Worm (Caenorhabditis elegans) whole organism, mixed stage, embryonic: ENCODE results near the gene ins-13.

Experiments used
- M03D4.4 ChIP-seq: sonication (generic microtip); optimal IDR thresholded peaks from 2 replicates; lab custom pipeline; 2017; ENCODE audit warnings: mild to moderate bottlenecking, missing genetic modification characterization, missing compliant biosample characterization
- bed-3 ChIP-seq: fragments of 200-800 bp; sonication (Bioruptor generic); optimal IDR thresholded peaks from 3 replicates; lab custom pipeline; 2018; ENCODE audit warnings: mild to moderate bottlenecking, missing genetic modification characterization, moderate library complexity, missing compliant biosample characterization
- blmp-1 ChIP-seq: fragments of 150-350 bp; optimal IDR thresholded peaks from 2 replicates; lab custom pipeline; 2014; ENCODE audit warnings: missing biosample characterization, missing genetic modification characterization
- ceh-39 ChIP-seq: fragments of 150-350 bp; optimal IDR thresholded peaks from 2 replicates; lab custom pipeline; 2014; ENCODE audit warnings: missing biosample characterization, missing genetic modification characterization
- ceh-43 ChIP-seq: fragments of 200-800 bp; sonication (Bioruptor generic); optimal IDR thresholded peaks from 2 replicates; lab custom pipeline; 2018; ENCODE audit warnings: mild to moderate bottlenecking, missing genetic modification characterization, moderate library complexity, missing compliant biosample characterization
- ceh-83 ChIP-seq: fragments of 200-800 bp; sonication (Bioruptor generic); optimal IDR thresholded peaks from 2 replicates; lab custom pipeline; 2018; ENCODE audit warnings: mild to moderate bottlenecking, missing genetic modification characterization, missing compliant biosample characterization
- ces-1 ChIP-seq: fragments of 150-350 bp; optimal IDR thresholded peaks from 2 replicates; lab custom pipeline; 2014; ENCODE audit warnings: missing biosample characterization, missing genetic modification reagents, missing genetic modification characterization
- cnd-1 ChIP-seq: fragments of 200-800 bp; sonication (Bioruptor generic); optimal IDR thresholded peaks from 2 replicates; lab custom pipeline; 2018; ENCODE audit warnings: mild to moderate bottlenecking, missing genetic modification characterization, missing compliant biosample characterization
- drap-1 ChIP-seq: fragments of 200-800 bp; sonication (Bioruptor generic); optimal IDR thresholded peaks from 3 replicates; lab custom pipeline; 2018; ENCODE audit warnings: mild to moderate bottlenecking, missing genetic modification characterization, missing compliant biosample characterization
- elt-1 ChIP-seq: sonication (generic microtip); optimal IDR thresholded peaks from 2 replicates; lab custom pipeline; 2017; ENCODE audit warnings: missing genetic modification characterization, mild to moderate bottlenecking, missing compliant biosample characterization, antibody characterized with exemption, moderate library complexity, borderline replicate concordance; ENCODE audit not compliant: insufficient read depth
- elt-3 ChIP-seq: fragments of 150-350 bp; optimal IDR thresholded peaks from 2 replicates; lab custom pipeline; 2014; ENCODE audit warnings: missing biosample characterization, missing genetic modification characterization
- flh-1 ChIP-seq: fragments of 200-800 bp; sonication (Bioruptor generic); optimal IDR thresholded peaks from 2 replicates; lab custom pipeline; 2018; ENCODE audit warnings: mild to moderate bottlenecking, missing genetic modification characterization, moderate library complexity, missing compliant biosample characterization
- ham-2 ChIP-seq: fragments of 200-800 bp; sonication (Bioruptor generic); optimal IDR thresholded peaks from 2 replicates; lab custom pipeline; 2018; ENCODE audit warnings: mild to moderate bottlenecking, missing genetic modification characterization, missing compliant biosample characterization
- hlh-1 ChIP-seq: fragments of 150-350 bp; optimal IDR thresholded peaks from 2 replicates; lab custom pipeline; 2014; ENCODE audit warnings: missing biosample characterization, missing genetic modification reagents, missing genetic modification characterization
- lin-13 ChIP-seq: fragments of 150-350 bp; optimal IDR thresholded peaks from 2 replicates; lab custom pipeline; 2014; ENCODE audit warnings: missing biosample characterization, missing genetic modification characterization
- lin-32 ChIP-seq: fragments of 200-800 bp; sonication (Bioruptor generic); optimal IDR thresholded peaks from 2 replicates; lab custom pipeline; 2018; ENCODE audit warnings: mild to moderate bottlenecking, missing genetic modification characterization, missing compliant biosample characterization
- lsy-2 ChIP-seq: fragments of 150-350 bp; optimal IDR thresholded peaks from 2 replicates; lab custom pipeline; 2014; ENCODE audit warnings: missing biosample characterization, missing genetic modification characterization
- mep-1 ChIP-seq: fragments of 150-350 bp; optimal IDR thresholded peaks from 2 replicates; lab custom pipeline; 2017; ENCODE audit warnings: missing biosample characterization, missing genetic modification reagents, missing genetic modification characterization, inconsistent platforms
- nhr-12 ChIP-seq: fragments of 150-350 bp; optimal IDR thresholded peaks from 2 replicates; lab custom pipeline; 2014; ENCODE audit warnings: missing biosample characterization, missing genetic modification characterization
- nhr-2 ChIP-seq: fragments of 150-350 bp; optimal IDR thresholded peaks from 2 replicates; lab custom pipeline; 2014; ENCODE audit warnings: missing biosample characterization, missing genetic modification characterization
- nhr-237 ChIP-seq: fragments of 150-350 bp; optimal IDR thresholded peaks from 2 replicates; lab custom pipeline; 2014; ENCODE audit warnings: missing biosample characterization, missing genetic modification characterization
- nhr-28 ChIP-seq: fragments of 150-350 bp; optimal IDR thresholded peaks from 2 replicates; lab custom pipeline; 2014; ENCODE audit warnings: missing biosample characterization, missing genetic modification characterization
- nhr-76 ChIP-seq: sonication (generic microtip); optimal IDR thresholded peaks from 2 replicates; lab custom pipeline; 2017; ENCODE audit warnings: missing biosample characterization, missing genetic modification characterization
- pha-4 ChIP-seq: fragments of 150-350 bp; optimal IDR thresholded peaks from 2 replicates; lab custom pipeline; 2018; ENCODE audit warnings: missing biosample characterization, missing genetic modification reagents, missing genetic modification characterization
- sem-2 ChIP-seq: fragments of 200-800 bp; sonication (Bioruptor generic); optimal IDR thresholded peaks from 2 replicates; lab custom pipeline; 2018; ENCODE audit warnings: mild to moderate bottlenecking, missing genetic modification characterization, missing compliant biosample characterization
- snpc-4 ChIP-seq: fragments of 150-350 bp; optimal IDR thresholded peaks from 2 replicates; lab custom pipeline; 2014; ENCODE audit warnings: missing biosample characterization, missing genetic modification characterization
- sptf-1 ChIP-seq: sonication (generic microtip); optimal IDR thresholded peaks from 2 replicates; lab custom pipeline; 2017; ENCODE audit warnings: mild to moderate bottlenecking, missing genetic modification characterization, moderate library complexity, missing compliant biosample characterization
- tbx-8 ChIP-seq: fragments of 200-800 bp; sonication (Bioruptor generic); optimal IDR thresholded peaks from 2 replicates; lab custom pipeline; 2018; ENCODE audit warnings: mild to moderate bottlenecking, missing genetic modification characterization, moderate library complexity, missing compliant biosample characterization
- unc-120 ChIP-seq: sonication (generic microtip); optimal IDR thresholded peaks from 2 replicates; lab custom pipeline; 2017; ENCODE audit warnings: missing genetic modification characterization, missing compliant biosample characterization; ENCODE audit not compliant: poor library complexity, severe bottlenecking
- unc-39 ChIP-seq: fragments of 150-350 bp; optimal IDR thresholded peaks from 2 replicates; lab custom pipeline; 2014; ENCODE audit warnings: missing biosample characterization, missing genetic modification characterization
- unc-62 ChIP-seq: fragments of 150-350 bp; optimal IDR thresholded peaks from 2 replicates; lab custom pipeline; 2014; ENCODE audit warnings: missing biosample characterization, missing genetic modification reagents, missing genetic modification characterization
- zip-8 ChIP-seq: fragments of 150-350 bp; optimal IDR thresholded peaks from 2 replicates; lab custom pipeline; 2014; ENCODE audit warnings: missing biosample characterization, missing genetic modification characterization
- ztf-11 ChIP-seq: fragments of 150-350 bp; optimal IDR thresholded peaks from 2 replicates; lab custom pipeline; 2014; ENCODE audit warnings: missing biosample characterization, missing genetic modification characterization

The ins-13 gene

ce11 chrII:5578714-5579113 lies 34.0 kb upstream of the ins-13 start:
- TF ChIP-seq sem-2 (GFP tag; lab: Kevin White, UChicago) = no peak
- no peak for TF ChIP-seq ceh-39 (tag; lab: Kevin White, UChicago)
- no peak for TF ChIP-seq blmp-1 (tag; lab: Kevin White, UChicago)
- no peak for TF ChIP-seq pha-4 (tag; lab: Kevin White, UChicago)
- TF ChIP-seq mep-1 = no peak
- no peak for TF ChIP-seq M03D4.4 (tag; lab: Kevin White, UChicago)
- no peak for TF ChIP-seq nhr-28
- TF ChIP-seq lin-13 = no peak
- TF ChIP-seq tbx-8 = no peak
- TF ChIP-seq lin-32 = no peak
- no peak for TF ChIP-seq nhr-2 (tag; lab: Kevin White, UChicago)
- TF ChIP-seq, all 35 proteins: peak for 0

DNA sequence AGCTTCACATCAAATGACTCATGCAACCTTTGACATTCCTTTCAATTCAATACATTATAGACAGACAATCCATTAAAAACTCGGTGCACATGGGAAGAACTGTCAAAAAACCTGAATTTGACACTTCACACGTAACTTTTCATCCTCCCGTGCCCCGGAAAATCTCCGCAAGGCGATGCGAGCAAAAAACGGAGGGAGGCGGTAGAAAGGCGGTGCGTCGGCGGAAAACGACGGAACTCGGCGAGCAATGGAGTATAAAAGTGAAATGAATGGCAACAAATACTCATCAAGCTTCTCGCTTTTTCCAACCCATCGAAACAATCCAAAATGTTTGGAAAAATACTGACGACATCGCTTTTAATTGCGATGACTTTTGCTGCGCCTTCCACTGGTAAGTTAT lies 33.4 kb upstream of the ins-13 start, which contains the start of gene T25E4.1:
Gene T25E4.1 (plus strand): TSS at position 301 of the 400 bp plus-strand sequence.
- TF ChIP-seq drap-1 (GFP tag; lab: Kevin White, UChicago) (no peak), mep-1 (no peak), unc-62 (no peak), ceh-83 (GFP tag; lab: Kevin White, UChicago) (no peak), nhr-76 (tag; lab: Kevin White, UChicago) (no peak), ham-2 (GFP tag; lab: Kevin White, UChicago) (no peak), nhr-12 (tag; lab: Kevin White, UChicago) (no peak), ces-1 (GFP tag; lab: Kevin White, UChicago) (no peak), nhr-237 (tag; lab: Kevin White, UChicago) (no peak)
- TF ChIP-seq, all 35 proteins: peak for 0

ce11 chrII:5577060-5577459 lies 32.4 kb upstream of the ins-13 start:
- TF ChIP-seq cnd-1 (peak; percentile 48), M03D4.4 (tag; lab: Kevin White, UChicago) (peak; percentile 70), sem-2 (GFP tag; lab: Kevin White, UChicago) (peak; percentile 21), flh-1 (GFP tag; lab: Kevin White, UChicago) (peak; percentile 19), snpc-4 (tag; lab: Kevin White, UChicago) (no peak), ham-2 (GFP tag; lab: Kevin White, UChicago) (peak; percentile 50), unc-120 (tag; lab: Kevin White, UChicago) (peak; percentile 24), unc-62 (no peak), ceh-83 (GFP tag; lab: Kevin White, UChicago) (peak; percentile 75), zip-8 (tag; lab: Kevin White, UChicago) (no peak), sptf-1 (tag; lab: Kevin White, UChicago) (peak; percentile 68), lin-32 (peak; percentile 28), drap-1 (GFP tag; lab: Kevin White, UChicago) (peak; percentile 58)

- TF ChIP-seq unc-120 (tag; lab: Kevin White, UChicago) (no peak), lsy-2 (tag; lab: Kevin White, UChicago) (no peak), mep-1 (no peak), unc-62 (no peak), M03D4.4 (tag; lab: Kevin White, UChicago) (no peak), nhr-2 (tag; lab: Kevin White, UChicago) (no peak)
Measured at ce11 chrII:5574925-5575324, 30.3 kb upstream of the ins-13 start.

- TF ChIP-seq bed-3 (GFP tag; lab: Kevin White, UChicago) = no peak
- TF ChIP-seq nhr-12 (tag; lab: Kevin White, UChicago) = no peak
- TF ChIP-seq sptf-1 (tag; lab: Kevin White, UChicago) = no peak
- TF ChIP-seq elt-3 (tag; lab: Kevin White, UChicago) = no peak
Measured at ce11 chrII:5572082-5572746, 27.6 kb upstream of the ins-13 start.

ce11 chrII:5570272-5570671 lies 25.6 kb upstream of the ins-13 start, which contains the start of the genes C17C3.1 and C17C3.15:
C17C3.1 (plus strand) TSS chrII:5570572.
C17C3.15 (plus strand) TSS chrII:5570654.
- TF ChIP-seq nhr-28 = no peak
- no peak for TF ChIP-seq ceh-43 (GFP tag; lab: Kevin White, UChicago)
- no peak for TF ChIP-seq zip-8 (tag; lab: Kevin White, UChicago)
- TF ChIP-seq bed-3 (GFP tag; lab: Kevin White, UChicago) = no peak
- TF ChIP-seq unc-39 (tag; lab: Kevin White, UChicago) = no peak
- no peak for TF ChIP-seq snpc-4 (tag; lab: Kevin White, UChicago)
- TF ChIP-seq hlh-1 (tag; lab: Kevin White, UChicago) = no peak
- TF ChIP-seq elt-3 (tag; lab: Kevin White, UChicago) = no peak
- no peak for TF ChIP-seq elt-1 (tag; lab: Kevin White, UChicago)
- TF ChIP-seq ham-2 (GFP tag; lab: Kevin White, UChicago) = no peak
- no peak for TF ChIP-seq cnd-1
- no peak for TF ChIP-seq ztf-11 (tag; lab: Kevin White, UChicago)
- no peak for TF ChIP-seq lin-32
- TF ChIP-seq ces-1 (GFP tag; lab: Kevin White, UChicago) = no peak
- TF ChIP-seq sptf-1 (tag; lab: Kevin White, UChicago) = no peak
- no peak for TF ChIP-seq mep-1
- TF ChIP-seq unc-62 = no peak
- TF ChIP-seq ceh-83 (GFP tag; lab: Kevin White, UChicago) = no peak
- TF ChIP-seq tbx-8 = no peak
- TF ChIP-seq nhr-76 (tag; lab: Kevin White, UChicago) = no peak
